Worm (Caenorhabditis elegans) whole organism, L4 larva: ENCODE results near the gene ZK418.5.

Source experiments
- F10B5.3 ChIP-seq: sonication (generic microtip); optimal IDR thresholded peaks from 2 replicates; lab custom pipeline; 2016; ENCODE audit warnings: mild to moderate bottlenecking, missing genetic modification characterization, missing compliant biosample characterization
- F26F4.8 ChIP-seq: fragments of 200-800 bp; sonication (Bioruptor generic); conservative IDR thresholded peaks from 2 replicates; pipeline ENCODE4 v1.3.6; 2022; ENCODE audit warnings: missing genetic modification characterization, missing compliant biosample characterization
- Y48G9A.11 ChIP-seq: fragments of 200-800 bp; sonication (Bioruptor generic); IDR thresholded peaks from 2 replicates; pipeline ENCODE4 v1.3.6; 2022; ENCODE audit warnings: missing genetic modification reagents, missing genetic modification characterization, missing compliant biosample characterization
- aha-1 ChIP-seq: fragments of 150-350 bp; peaks from one replicate; lab custom pipeline; 2014; ENCODE audit warnings: missing biosample characterization, missing genetic modification characterization
- aly-2 ChIP-seq: sonication (generic microtip); optimal IDR thresholded peaks from 2 replicates; lab custom pipeline; 2018; ENCODE audit warnings: missing biosample characterization, missing genetic modification characterization
- ama-1 ChIP-seq: fragments of 150-350 bp; optimal IDR thresholded peaks from 2 replicates; lab custom pipeline; 2014; ENCODE audit warnings: inconsistent platforms, mixed read lengths
- arid-1 ChIP-seq: fragments of 200-800 bp; sonication (Bioruptor generic); conservative IDR thresholded peaks from 2 replicates; pipeline ENCODE4 v1.3.6; 2022; ENCODE audit warnings: missing genetic modification reagents, missing genetic modification characterization, missing compliant biosample characterization
- ceh-32 ChIP-seq: sonication (generic microtip); optimal IDR thresholded peaks from 2 replicates; lab custom pipeline; 2016; ENCODE audit warnings: mild to moderate bottlenecking, missing genetic modification characterization, missing compliant biosample characterization; ENCODE audit not compliant: poor library complexity
- cey-2 ChIP-seq: sonication (generic microtip); optimal IDR thresholded peaks from 3 replicates; lab custom pipeline; 2017; ENCODE audit warnings: missing genetic modification characterization, mild to moderate bottlenecking, missing compliant biosample characterization, antibody characterized with exemption, borderline replicate concordance; ENCODE audit not compliant: insufficient read depth
- daf-19 ChIP-seq: fragments of 200-800 bp; sonication (Bioruptor generic); conservative IDR thresholded peaks from 2 replicates; pipeline ENCODE4 v1.3.6; 2022; ENCODE audit warnings: missing genetic modification characterization, missing compliant biosample characterization
- dmd-6 ChIP-seq: fragments of 200-800 bp; sonication (Bioruptor generic); IDR thresholded peaks from 2 replicates; pipeline ENCODE4 v1.3.6; 2022; ENCODE audit warnings: missing genetic modification reagents, missing genetic modification characterization, missing compliant biosample characterization
- dpl-1 ChIP-seq: fragments of 150-350 bp; optimal IDR thresholded peaks from 2 replicates; lab custom pipeline; 2014; ENCODE audit warnings: missing biosample characterization, missing genetic modification reagents, missing genetic modification characterization
- egl-27 ChIP-seq: sonication (generic microtip); optimal IDR thresholded peaks from 3 replicates; lab custom pipeline; 2017; ENCODE audit warnings: missing biosample characterization, missing genetic modification reagents, missing genetic modification characterization
- gei-8 ChIP-seq: fragments of 200-800 bp; sonication (Bioruptor generic); optimal IDR thresholded peaks from 2 replicates; lab custom pipeline; 2018; ENCODE audit warnings: mild to moderate bottlenecking, missing genetic modification characterization, missing compliant biosample characterization
- hlh-30 ChIP-seq: sonication (generic microtip); optimal IDR thresholded peaks from 2 replicates; lab custom pipeline; 2017; ENCODE audit warnings: antibody characterized with exemption, mild to moderate bottlenecking, missing genetic modification characterization, missing compliant biosample characterization; ENCODE audit not compliant: insufficient read depth
- hmg-1.1 ChIP-seq: fragments of 200-800 bp; sonication (Bioruptor generic); IDR thresholded peaks from 2 replicates; pipeline ENCODE4 v1.3.6; 2022; ENCODE audit warnings: missing genetic modification reagents, missing genetic modification characterization, missing compliant biosample characterization
- lin-15B ChIP-seq: fragments of 150-350 bp; sonication (generic microtip); optimal IDR thresholded peaks from 3 replicates; lab custom pipeline; 2014; ENCODE audit warnings: missing biosample characterization, missing genetic modification characterization
- lin-29 ChIP-seq: fragments of 200-800 bp; sonication (Bioruptor generic); IDR thresholded peaks from 2 replicates; pipeline ENCODE4 v1.3.6; 2022; ENCODE audit warnings: missing genetic modification reagents, missing genetic modification characterization, missing compliant biosample characterization
- lin-38 ChIP-seq: fragments of 200-800 bp; sonication (Bioruptor generic); IDR thresholded peaks from 2 replicates; pipeline ENCODE4 v1.3.6; 2022; ENCODE audit warnings: missing genetic modification reagents, missing genetic modification characterization, missing compliant biosample characterization
- lsy-2 ChIP-seq, 2 experiments: fragments of 150-350 bp in 1 of 2; sonication (generic microtip) in 1 of 2; optimal IDR thresholded peaks; 2 replicates each; lab custom pipeline; 2014 to 2017; ENCODE audit warnings: missing biosample characterization in 2 of 2, missing genetic modification characterization in 2 of 2
- madf-9 ChIP-seq: fragments of 200-800 bp; sonication (Bioruptor generic); conservative IDR thresholded peaks from 2 replicates; pipeline ENCODE4 v1.3.6; 2022; ENCODE audit warnings: missing genetic modification reagents, missing genetic modification characterization, missing compliant biosample characterization
- mdl-1 ChIP-seq, 2 experiments: fragments of 150-350 bp in 1 of 2; sonication (generic microtip) in 1 of 2; optimal IDR thresholded peaks; 2 replicates each; lab custom pipeline; 2014 to 2017; ENCODE audit warnings: missing biosample characterization in 2 of 2, missing genetic modification characterization in 2 of 2
- mdt-29 ChIP-seq: fragments of 200-800 bp; sonication (Bioruptor generic); IDR thresholded peaks from 2 replicates; pipeline ENCODE4 v1.3.6; 2022; ENCODE audit warnings: missing genetic modification reagents, missing genetic modification characterization, missing compliant biosample characterization
- mes-2 ChIP-seq: sonication (generic microtip); optimal IDR thresholded peaks from 2 replicates; lab custom pipeline; 2016; ENCODE audit warnings: missing genotype, mild to moderate bottlenecking, missing genetic modification characterization, missing compliant biosample characterization; ENCODE audit not compliant: poor library complexity, severe bottlenecking
- nhr-102 ChIP-seq: sonication (generic microtip); optimal IDR thresholded peaks from 2 replicates; lab custom pipeline; 2016; ENCODE audit warnings: mild to moderate bottlenecking, missing genetic modification characterization, moderate library complexity, missing compliant biosample characterization
- nhr-11 ChIP-seq: fragments of 150-350 bp; optimal IDR thresholded peaks from 2 replicates; lab custom pipeline; 2014; ENCODE audit warnings: missing biosample characterization, missing genetic modification characterization
- nhr-111 ChIP-seq: fragments of 200-800 bp; sonication (Bioruptor generic); optimal IDR thresholded peaks from 2 replicates; lab custom pipeline; 2018; ENCODE audit warnings: mild to moderate bottlenecking, missing genetic modification characterization, missing compliant biosample characterization
- nhr-237 ChIP-seq: sonication (generic microtip); optimal IDR thresholded peaks from 2 replicates; lab custom pipeline; 2017; ENCODE audit warnings: missing biosample characterization, missing genetic modification characterization
- nhr-41 ChIP-seq: fragments of 200-800 bp; sonication (Bioruptor generic); IDR thresholded peaks from 2 replicates; pipeline ENCODE4 v1.3.6; 2022; ENCODE audit warnings: missing genetic modification reagents, missing genetic modification characterization, missing compliant biosample characterization
- pha-4 ChIP-seq, 2 experiments: fragments of 150-350 bp in 1 of 2; fragments of 200-800 bp in 1 of 2; sonication (Bioruptor generic) in 1 of 2; IDR thresholded peaks in 1 of 2; optimal IDR thresholded peaks in 1 of 2; 2 replicates each; pipeline versions ENCODE4 v1.3.6 to Lab custom; 2014 to 2022; ENCODE audit warnings: missing genetic modification characterization in 2 of 2, missing genetic modification reagents in 2 of 2, missing biosample characterization in 1 of 2, missing compliant biosample characterization in 1 of 2
- pqm-1 ChIP-seq: sonication (generic microtip); optimal IDR thresholded peaks from 2 replicates; lab custom pipeline; 2017; ENCODE audit warnings: missing biosample characterization, missing genetic modification characterization
- rbr-2 ChIP-seq: sonication (generic microtip); optimal IDR thresholded peaks from 2 replicates; lab custom pipeline; 2016; ENCODE audit warnings: missing genotype, missing genetic modification characterization, missing compliant biosample characterization
- saeg-2 ChIP-seq: fragments of 200-800 bp; sonication (Bioruptor generic); IDR thresholded peaks from 2 replicates; pipeline ENCODE4 v1.3.6; 2022; ENCODE audit warnings: missing genetic modification reagents, missing genetic modification characterization, missing compliant biosample characterization
- sdz-12 ChIP-seq: fragments of 200-800 bp; sonication (Bioruptor generic); optimal IDR thresholded peaks from 2 replicates; lab custom pipeline; 2018; ENCODE audit warnings: mild to moderate bottlenecking, missing genetic modification characterization, missing compliant biosample characterization
- skn-1 ChIP-seq: fragments of 150-350 bp; optimal IDR thresholded peaks from 2 replicates; lab custom pipeline; 2014; ENCODE audit warnings: missing biosample characterization, missing genetic modification characterization
- tra-1 ChIP-seq: fragments of 200-800 bp; sonication (Bioruptor generic); IDR thresholded peaks from 2 replicates; pipeline ENCODE4 v1.3.6; 2022; ENCODE audit warnings: missing genetic modification reagents, missing genetic modification characterization, missing compliant biosample characterization
- unc-130 ChIP-seq: sonication (generic microtip); optimal IDR thresholded peaks from 2 replicates; lab custom pipeline; 2016; ENCODE audit warnings: missing genetic modification reagents, missing genetic modification characterization, missing compliant biosample characterization
- unc-39 ChIP-seq: sonication (generic microtip); optimal IDR thresholded peaks from 2 replicates; lab custom pipeline; 2017; ENCODE audit warnings: missing biosample characterization, missing genetic modification characterization
- unc-62 ChIP-seq, 3 experiments: fragments of 150-350 bp in 1 of 3; sonication (generic microtip); optimal IDR thresholded peaks in 2 of 3; peaks in 1 of 3; 1 replicate in 1 of 3; 2 replicates in 2 of 3; lab custom pipeline; 2014 to 2017; ENCODE audit warnings: missing biosample characterization in 3 of 3, missing genetic modification characterization in 3 of 3, missing genetic modification reagents in 3 of 3, missing genotype in 1 of 3
- zag-1 ChIP-seq: fragments of 150-350 bp; optimal IDR thresholded peaks from 2 replicates; lab custom pipeline; 2014; ENCODE audit warnings: missing biosample characterization, missing genetic modification characterization
- zip-2 ChIP-seq: fragments of 150-350 bp; optimal IDR thresholded peaks from 2 replicates; lab custom pipeline; 2014; ENCODE audit warnings: missing biosample characterization, missing genetic modification characterization

The ZK418.5 gene

ce11 chrIII:7034252-7035223 is 39.1 kb downstream of the ZK418.5 start:
- no peak for TF ChIP-seq mdt-29 (GFP tag; lab: Robert Waterston, UW)
- TF ChIP-seq unc-62 (GFP tag; optimal IDR thresholded peaks at IDR 0.05 in 1 of 2; lab: Kevin White, UChicago) = peak in 1 of 2 experiments; percentile 57
- no peak for TF ChIP-seq unc-62 (tag; optimal IDR thresholded peaks at IDR 0.05; lab: Kevin White, UChicago)
- peak; percentile 97 for TF ChIP-seq aha-1 (tag; lab: Kevin White, UChicago)

ce11 chrIII:7032070-7032469 is 41.6 kb downstream of the ZK418.5 start:
- TF ChIP-seq dmd-6 = no peak
- TF ChIP-seq unc-62 (GFP tag; optimal IDR thresholded peaks at IDR 0.05 in 1 of 2; lab: Kevin White, UChicago) = peak in 1 of 2 experiments; percentile 95
- TF ChIP-seq unc-62 (tag; optimal IDR thresholded peaks at IDR 0.05; lab: Kevin White, UChicago) = no peak

- TF ChIP-seq sdz-12 (no peak), lsy-2 (tag; optimal IDR thresholded peaks at IDR 0.05; lab: Kevin White, UChicago) (peak in 1 of 2 experiments; percentile 66), nhr-41 (GFP tag; lab: Robert Waterston, UW) (no peak), zip-2 (no peak), pqm-1 (tag; lab: Kevin White, UChicago) (no peak), mes-2 (peak; percentile 62), unc-62 (GFP tag; optimal IDR thresholded peaks at IDR 0.05 in 1 of 2; lab: Kevin White, UChicago) (peak in 1 of 2 experiments; percentile 95), unc-62 (tag; optimal IDR thresholded peaks at IDR 0.05; lab: Kevin White, UChicago) (no peak), ama-1 (lab: Kevin White, UChicago) (no peak), saeg-2 (no peak), arid-1 (GFP tag; lab: Robert Waterston, UW) (peak; percentile 79), madf-9 (GFP tag; lab: Robert Waterston, UW) (no peak; the same call in 1 of the 2 replicates), dpl-1 (GFP tag; lab: Kevin White, UChicago) (peak; percentile 39), lin-38 (GFP tag; lab: Robert Waterston, UW) (peak; percentile 62), unc-130 (no peak), pha-4 (GFP tag; IDR thresholded peaks at IDR 0.05; lab: Robert Waterston, UW) (0 out of 2 replicates have a peak, but pooled peaks have one; percentile 52), pha-4 (tag; optimal IDR thresholded peaks at IDR 0.05; lab: Kevin White, UChicago) (no peak), hmg-1.1 (GFP tag; lab: Robert Waterston, UW) (peak; percentile 51; the same call in 1 of the 2 replicates), cey-2 (tag; lab: Kevin White, UChicago) (no peak), lin-29 (GFP tag; lab: Robert Waterston, UW) (no peak), tra-1 (GFP tag; lab: Robert Waterston, UW) (peak; percentile 56), nhr-102 (tag; lab: Kevin White, UChicago) (no peak), nhr-11 (tag; lab: Kevin White, UChicago) (no peak), Y48G9A.11 (GFP tag; lab: Robert Waterston, UW) (no peak), egl-27 (tag; lab: Kevin White, UChicago) (no peak), skn-1 (tag; lab: Kevin White, UChicago) (no peak), F26F4.8 (GFP tag; lab: Robert Waterston, UW) (no peak), nhr-111 (GFP tag; lab: Kevin White, UChicago) (peak; percentile 34), zag-1 (tag; lab: Kevin White, UChicago) (no peak), F10B5.3 (no peak), unc-39 (no peak), hlh-30 (tag; lab: Kevin White, UChicago) (peak; percentile 45), mdl-1 (tag; optimal IDR thresholded peaks at IDR 0.05; lab: Kevin White, UChicago) (no peak), rbr-2 (tag; lab: Kevin White, UChicago) (peak; percentile 30), daf-19 (GFP tag; lab: Robert Waterston, UW) (no peak), ceh-32 (tag; lab: Kevin White, UChicago) (no peak), nhr-237 (tag; lab: Kevin White, UChicago) (no peak), gei-8 (peak; percentile 1), lin-15B (tag; lab: Kevin White, UChicago) (no peak), aly-2 (tag; lab: Kevin White, UChicago) (no peak)
Observed at ce11 chrIII:7030044-7030804, 43.4 kb downstream of the ZK418.5 start.
